Fruit fly (Drosophila melanogaster) whole organism, prepupa: ENCODE measurements around the gene CG2656.
A peak's percentile ranks its signal among the peaks of the same experiment; 100 is the strongest.

Experiments used
- CG31627 ChIP-seq: fragments of 200-800 bp; sonication (Bioruptor generic); optimal IDR thresholded peaks from 3 replicates; lab custom pipeline; 2016; ENCODE audit warnings: missing biosample characterization, missing genetic modification characterization
- CG3919 ChIP-seq: fragments of 200-800 bp; sonication (Bioruptor generic); optimal IDR thresholded peaks from 3 replicates; lab custom pipeline; 2016; ENCODE audit warnings: missing biosample characterization, missing genetic modification characterization
- CG6854 ChIP-seq: fragments of 200-800 bp; sonication (Bioruptor generic); optimal IDR thresholded peaks from 2 replicates; lab custom pipeline; 2017; ENCODE audit warnings: missing biosample characterization, mild to moderate bottlenecking, missing genetic modification characterization
- CG7368 ChIP-seq: fragments of 200-800 bp; sonication (Bioruptor generic); optimal IDR thresholded peaks from 3 replicates; lab custom pipeline; 2016; ENCODE audit warnings: missing biosample characterization, missing genetic modification characterization
- Eip78C ChIP-seq: fragments of 200-800 bp; sonication (Bioruptor generic); peaks from one replicate; lab custom pipeline; 2016; ENCODE audit warnings: missing biosample characterization, missing genetic modification characterization
- Hr38 ChIP-seq: sonication (Bioruptor generic); optimal IDR thresholded peaks from 2 replicates; lab custom pipeline; 2016; ENCODE audit warnings: missing biosample characterization, missing genetic modification characterization
- Lpt ChIP-seq: fragments of 200-800 bp; sonication (Bioruptor generic); optimal IDR thresholded peaks from 3 replicates; lab custom pipeline; 2016; ENCODE audit warnings: missing biosample characterization, missing genetic modification characterization
- cyc ChIP-seq: fragments of 200-800 bp; sonication (Bioruptor generic); optimal IDR thresholded peaks from 3 replicates; lab custom pipeline; 2016; ENCODE audit warnings: missing biosample characterization, missing genetic modification characterization
- dsx ChIP-seq: fragments of 200-800 bp; optimal IDR thresholded peaks from 3 replicates; lab custom pipeline; 2019; ENCODE audit warnings: missing biosample characterization, mild to moderate bottlenecking, missing genetic modification characterization, moderate library complexity; ENCODE audit not compliant: poor library complexity, severe bottlenecking
- eg ChIP-seq: fragments of 200-800 bp; sonication (Bioruptor generic); IDR thresholded peaks from 3 replicates; pipeline ENCODE4 v1.3.6; 2022; ENCODE audit warnings: missing biosample characterization, missing genetic modification characterization
- vri ChIP-seq: fragments of 200-800 bp; sonication (Bioruptor generic); optimal IDR thresholded peaks from 3 replicates; lab custom pipeline; 2016; ENCODE audit warnings: missing biosample characterization, mild to moderate bottlenecking, missing genetic modification characterization

- no peak for TF ChIP-seq Hr38 (GFP tag; lab: Kevin White, UChicago)
- TF ChIP-seq Eip78C (GFP tag; lab: Kevin White, UChicago): peak; percentile 74
- TF ChIP-seq eg: no peak
- TF ChIP-seq CG7368 (GFP tag; lab: Kevin White, UChicago): no peak
- TF ChIP-seq CG3919 (GFP tag; lab: Kevin White, UChicago): no peak
- peak; percentile 24 for TF ChIP-seq Lpt (GFP tag; lab: Kevin White, UChicago)
- TF ChIP-seq CG31627 (GFP tag; lab: Kevin White, UChicago): no peak
- TF ChIP-seq vri (GFP tag; lab: Kevin White, UChicago): peak; percentile 81
- TF ChIP-seq dsx: peak; percentile 64
- TF ChIP-seq cyc: no peak
- TF ChIP-seq CG6854: peak; percentile 87
Measured at dm6 chr3R:7109760-7110303, 34.7 kb upstream of the CG2656 start.
